Worm (Caenorhabditis elegans) whole organism, young adult: ENCODE measurements around the gene gen-1.
A peak's percentile ranks its signal among the peaks of the same experiment; 100 is the strongest.

Experiments
- C06A6.2 ChIP-seq: fragments of 200-800 bp; sonication (Bioruptor generic); conservative IDR thresholded peaks from 2 replicates; pipeline ENCODE4 v1.3.6; 2022; ENCODE audit warnings: missing genetic modification characterization, missing compliant biosample characterization
- C17E4.6 ChIP-seq: fragments of 200-800 bp; sonication (Bioruptor generic); IDR thresholded peaks from 2 replicates; pipeline ENCODE4 v1.3.6; 2022; ENCODE audit warnings: missing genetic modification reagents, missing genetic modification characterization, missing compliant biosample characterization
- F23B12.7 ChIP-seq: sonication (generic microtip); optimal IDR thresholded peaks from 2 replicates; lab custom pipeline; 2017; ENCODE audit warnings: missing genetic modification characterization, mild to moderate bottlenecking, missing compliant biosample characterization, antibody characterized with exemption, moderate library complexity; ENCODE audit not compliant: insufficient read depth
- F37B4.10 ChIP-seq: fragments of 200-800 bp; sonication (Bioruptor generic); IDR thresholded peaks from 2 replicates; pipeline ENCODE4 v1.3.6; 2022; ENCODE audit warnings: missing genetic modification characterization, missing compliant biosample characterization
- F49E8.2 ChIP-seq: sonication (generic microtip); optimal IDR thresholded peaks from 3 replicates; lab custom pipeline; 2017; ENCODE audit warnings: missing genetic modification characterization, mild to moderate bottlenecking, missing compliant biosample characterization, antibody characterized with exemption, moderate library complexity; ENCODE audit not compliant: insufficient read depth
- F52B5.7 ChIP-seq: sonication (generic microtip); optimal IDR thresholded peaks from 2 replicates; lab custom pipeline; 2016; ENCODE audit warnings: mild to moderate bottlenecking, missing genetic modification characterization, missing compliant biosample characterization
- F57C9.4 ChIP-seq: sonication (generic microtip); optimal IDR thresholded peaks from 2 replicates; lab custom pipeline; 2017; ENCODE audit warnings: mild to moderate bottlenecking, missing genetic modification characterization, missing compliant biosample characterization
- K11D2.4 ChIP-seq: fragments of 200-800 bp; sonication (Bioruptor generic); IDR thresholded peaks from 2 replicates; pipeline ENCODE4 v1.3.6; 2022; ENCODE audit warnings: missing genetic modification reagents, missing genetic modification characterization, missing compliant biosample characterization
- T07F8.4 ChIP-seq: sonication (generic microtip); optimal IDR thresholded peaks from 2 replicates; lab custom pipeline; 2016; ENCODE audit warnings: mild to moderate bottlenecking, missing genetic modification characterization, moderate library complexity, missing compliant biosample characterization
- Y79H2A.3 ChIP-seq: fragments of 200-800 bp; sonication (Bioruptor generic); conservative IDR thresholded peaks from 2 replicates; pipeline ENCODE4 v1.3.6; 2022; ENCODE audit warnings: missing genetic modification reagents, missing genetic modification characterization, missing compliant biosample characterization
- Y95B8A.8 ChIP-seq: fragments of 200-800 bp; sonication (Bioruptor generic); IDR thresholded peaks from 2 replicates; pipeline ENCODE4 v1.3.6; 2022; ENCODE audit warnings: missing genetic modification reagents, missing genetic modification characterization, missing compliant biosample characterization
- akir-1 ChIP-seq: fragments of 200-800 bp; sonication (Bioruptor generic); optimal IDR thresholded peaks from 2 replicates; lab custom pipeline; 2018; ENCODE audit warnings: mild to moderate bottlenecking, missing genetic modification characterization, moderate library complexity, missing compliant biosample characterization
- athp-1 ChIP-seq: sonication (generic microtip); optimal IDR thresholded peaks from 2 replicates; lab custom pipeline; 2017; ENCODE audit warnings: mild to moderate bottlenecking, missing genetic modification characterization, missing compliant biosample characterization
- attf-3 ChIP-seq: fragments of 200-800 bp; sonication (Bioruptor generic); conservative IDR thresholded peaks from 2 replicates; pipeline ENCODE4 v1.3.6; 2022; ENCODE audit warnings: missing genetic modification reagents, missing genetic modification characterization, missing compliant biosample characterization
- bed-2 ChIP-seq: fragments of 200-800 bp; sonication (Bioruptor generic); IDR thresholded peaks from 2 replicates; pipeline ENCODE4 v1.3.6; 2022; ENCODE audit warnings: missing genetic modification reagents, missing genetic modification characterization, missing compliant biosample characterization
- ceh-100 ChIP-seq: fragments of 200-800 bp; sonication (Bioruptor generic); IDR thresholded peaks from 2 replicates; pipeline ENCODE4 v1.3.6; 2022; ENCODE audit warnings: missing genetic modification reagents, missing genetic modification characterization, missing compliant biosample characterization
- ceh-58 ChIP-seq: fragments of 200-800 bp; sonication (Bioruptor generic); IDR thresholded peaks from 2 replicates; pipeline ENCODE4 v1.3.6; 2022; ENCODE audit warnings: missing genetic modification characterization, missing compliant biosample characterization
- chd-7 ChIP-seq: sonication (generic microtip); optimal IDR thresholded peaks from 2 replicates; lab custom pipeline; 2016; ENCODE audit warnings: mild to moderate bottlenecking, missing genetic modification characterization, moderate library complexity, missing compliant biosample characterization
- egrh-3 ChIP-seq: fragments of 200-800 bp; sonication (Bioruptor generic); IDR thresholded peaks from 2 replicates; pipeline ENCODE4 v1.3.6; 2022; ENCODE audit warnings: missing genetic modification reagents, missing genetic modification characterization, missing compliant biosample characterization
- ets-4 ChIP-seq: fragments of 200-800 bp; sonication (Bioruptor generic); optimal IDR thresholded peaks from 2 replicates; lab custom pipeline; 2018; ENCODE audit warnings: mild to moderate bottlenecking, missing genetic modification characterization, missing compliant biosample characterization
- fkh-3 ChIP-seq: sonication (generic microtip); optimal IDR thresholded peaks from 2 replicates; lab custom pipeline; 2016; ENCODE audit warnings: mild to moderate bottlenecking, missing genetic modification characterization, missing compliant biosample characterization
- gei-17 ChIP-seq: fragments of 200-800 bp; sonication (Bioruptor generic); optimal IDR thresholded peaks from 2 replicates; lab custom pipeline; 2018; ENCODE audit warnings: mild to moderate bottlenecking, missing genetic modification characterization, missing compliant biosample characterization
- hrde-1 ChIP-seq: sonication (generic microtip); optimal IDR thresholded peaks from 2 replicates; lab custom pipeline; 2016; ENCODE audit warnings: missing genetic modification characterization, mild to moderate bottlenecking, missing compliant biosample characterization, moderate library complexity, missing genotype, missing genetic modification reagents, borderline replicate concordance
- let-607 ChIP-seq, 2 experiments: fragments of 200-800 bp in 1 of 2; sonication (Bioruptor generic) in 1 of 2; sonication (generic microtip) in 1 of 2; optimal IDR thresholded peaks; 2 replicates each; lab custom pipeline; 2016 to 2018; ENCODE audit warnings: mild to moderate bottlenecking in 2 of 2, missing compliant biosample characterization in 2 of 2, missing genetic modification characterization in 2 of 2, moderate library complexity in 2 of 2, missing genotype in 1 of 2
- lin-26 ChIP-seq: fragments of 200-800 bp; sonication (Bioruptor generic); IDR thresholded peaks from 2 replicates; pipeline ENCODE4 v1.3.6; 2022; ENCODE audit warnings: missing genetic modification reagents, missing genetic modification characterization, missing compliant biosample characterization
- lir-1 ChIP-seq: fragments of 200-800 bp; sonication (Bioruptor generic); conservative IDR thresholded peaks from 2 replicates; pipeline ENCODE4 v1.3.6; 2022; ENCODE audit warnings: missing genetic modification reagents, missing genetic modification characterization, missing compliant biosample characterization
- madf-10 ChIP-seq: sonication (generic microtip); optimal IDR thresholded peaks from 2 replicates; lab custom pipeline; 2016; ENCODE audit warnings: mild to moderate bottlenecking, missing genetic modification characterization, missing compliant biosample characterization
- madf-6 ChIP-seq: fragments of 200-800 bp; sonication (Bioruptor generic); IDR thresholded peaks from 2 replicates; pipeline ENCODE4 v1.3.6; 2022; ENCODE audit warnings: missing genetic modification reagents, missing genetic modification characterization, missing compliant biosample characterization
- mel-28 ChIP-seq: sonication (generic microtip); optimal IDR thresholded peaks from 2 replicates; lab custom pipeline; 2016; ENCODE audit warnings: borderline replicate concordance, mild to moderate bottlenecking, missing genetic modification characterization, missing compliant biosample characterization
- nhr-90 ChIP-seq: sonication (generic microtip); optimal IDR thresholded peaks from 2 replicates; lab custom pipeline; 2016; ENCODE audit warnings: missing genotype, mild to moderate bottlenecking, missing genetic modification characterization, missing compliant biosample characterization
- pbrm-1 ChIP-seq: fragments of 200-800 bp; sonication (Bioruptor generic); IDR thresholded peaks from 2 replicates; pipeline ENCODE4 v1.3.6; 2022; ENCODE audit warnings: missing genetic modification reagents, missing genetic modification characterization, missing compliant biosample characterization
- pha-4 ChIP-seq: fragments of 150-350 bp; sonication (generic microtip); optimal IDR thresholded peaks from 2 replicates; lab custom pipeline; 2014; ENCODE audit warnings: missing biosample characterization, missing genetic modification reagents, missing genetic modification characterization
- rcor-1 ChIP-seq: fragments of 200-800 bp; sonication (Bioruptor generic); IDR thresholded peaks from 2 replicates; pipeline ENCODE4 v1.3.6; 2022; ENCODE audit warnings: missing genetic modification reagents, missing genetic modification characterization, missing compliant biosample characterization
- rec-8 ChIP-seq, 2 experiments: sonication (generic microtip); optimal IDR thresholded peaks; 2 replicates each; lab custom pipeline; 2016; ENCODE audit warnings: mild to moderate bottlenecking in 2 of 2, missing genetic modification characterization in 2 of 2, missing genetic modification reagents in 2 of 2, missing genotype in 2 of 2, missing biosample characterization in 1 of 2, missing compliant biosample characterization in 1 of 2, moderate library complexity in 1 of 2
- snpc-1.1 ChIP-seq: sonication (generic microtip); optimal IDR thresholded peaks from 2 replicates; lab custom pipeline; 2017; ENCODE audit warnings: missing genetic modification characterization, mild to moderate bottlenecking, missing compliant biosample characterization, antibody characterized with exemption, moderate library complexity, missing genotype, missing genetic modification reagents; ENCODE audit not compliant: insufficient read depth
- snpc-3.4 ChIP-seq: sonication (generic microtip); optimal IDR thresholded peaks from 2 replicates; lab custom pipeline; 2017; ENCODE audit warnings: missing genetic modification characterization, mild to moderate bottlenecking, missing compliant biosample characterization, antibody characterized with exemption, moderate library complexity, missing genotype, missing genetic modification reagents
- unc-130 ChIP-seq: sonication (generic microtip); optimal IDR thresholded peaks from 2 replicates; lab custom pipeline; 2016; ENCODE audit warnings: missing genetic modification reagents, missing genetic modification characterization, missing compliant biosample characterization
- xnd-1 ChIP-seq: sonication (generic microtip); optimal IDR thresholded peaks from 2 replicates; lab custom pipeline; 2016; ENCODE audit warnings: missing genotype, missing genetic modification reagents, missing genetic modification characterization, missing compliant biosample characterization
- zim-3 ChIP-seq: sonication (generic microtip); optimal IDR thresholded peaks from 2 replicates; lab custom pipeline; 2017; ENCODE audit warnings: mild to moderate bottlenecking, missing genetic modification characterization, moderate library complexity, missing compliant biosample characterization
- ztf-26 ChIP-seq: sonication (generic microtip); optimal IDR thresholded peaks from 2 replicates; lab custom pipeline; 2017; ENCODE audit warnings: missing genetic modification characterization, missing compliant biosample characterization
- ztf-6 ChIP-seq: fragments of 200-800 bp; sonication (Bioruptor generic); IDR thresholded peaks from 2 replicates; pipeline ENCODE4 v1.3.6; 2022; ENCODE audit warnings: missing genetic modification reagents, missing genetic modification characterization, missing compliant biosample characterization

Gene gen-1

DNA sequence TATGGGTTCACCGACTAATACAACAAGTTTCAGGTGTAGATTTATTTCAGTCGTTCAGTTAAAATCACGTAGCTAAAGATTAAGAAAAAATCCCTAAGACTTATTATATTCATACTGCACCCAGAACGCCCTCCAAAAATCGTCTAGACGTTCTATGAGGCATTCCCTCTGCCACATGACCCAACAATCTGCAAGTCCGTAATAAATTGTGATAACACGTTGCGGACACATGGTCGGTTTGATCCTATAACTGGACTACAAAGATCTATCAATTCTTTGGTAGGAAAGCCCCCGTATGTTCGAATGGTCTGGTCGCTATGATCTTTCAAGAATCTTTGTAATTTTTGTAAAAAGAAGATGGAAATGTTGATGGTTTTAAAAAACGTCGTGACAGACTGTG lies 32.0 kb downstream of the gen-1 start:
- TF ChIP-seq ztf-26 (no peak), ceh-100 (GFP tag; lab: Robert Waterston, UW) (no peak), egrh-3 (GFP tag; lab: Robert Waterston, UW) (no peak)
- TF ChIP-seq, all 124 proteins: peak for 0

DNA sequence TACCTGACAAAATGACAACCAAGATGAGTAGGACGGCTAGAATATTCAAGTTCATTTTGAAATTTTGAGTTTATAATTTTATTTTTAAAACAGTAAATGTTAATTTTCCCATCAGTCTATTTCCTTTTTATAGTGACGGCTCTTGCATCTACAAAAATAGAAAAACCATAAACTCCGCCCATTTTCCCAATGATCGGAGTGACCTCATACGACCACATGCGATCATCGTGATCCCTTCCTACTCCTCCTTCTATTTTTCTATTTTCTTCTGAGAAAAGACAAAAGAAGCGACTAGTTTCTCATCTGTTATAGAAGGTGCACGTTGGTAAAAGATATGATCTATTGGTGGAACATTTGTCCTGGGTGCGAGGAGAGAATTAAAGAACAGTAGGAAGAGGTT lies 32.5 kb downstream of the gen-1 start, which contains the start of gene C23G10.11:
C23G10.11 (minus strand) TSS at position 101 of the 400 bp plus-strand sequence.
- TF ChIP-seq pbrm-1 (GFP tag; lab: Robert Waterston, UW) (no peak), Y95B8A.8 (GFP tag; lab: Robert Waterston, UW) (no peak), egrh-3 (GFP tag; lab: Robert Waterston, UW) (no peak), ets-4 (GFP tag; lab: Kevin White, UChicago) (no peak)

DNA sequence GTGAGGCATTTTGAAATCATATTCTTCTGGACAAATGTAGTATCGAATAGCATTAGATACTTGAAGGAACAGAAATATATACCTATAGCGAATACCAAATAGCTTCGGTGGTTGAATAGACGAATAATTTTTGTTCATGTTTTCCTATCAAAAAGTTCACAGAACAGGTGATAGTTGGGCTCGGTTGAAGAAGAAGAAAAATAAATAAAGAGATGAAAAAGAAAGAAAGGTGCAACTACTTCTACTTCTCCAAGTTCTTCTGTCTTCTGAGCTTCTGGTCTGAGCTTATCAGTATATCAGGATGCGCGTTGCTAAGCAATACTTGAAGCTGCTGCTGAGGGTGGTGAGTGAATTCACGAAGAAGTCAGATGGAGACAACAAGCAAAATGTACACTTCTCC lies 34.0 kb downstream of the gen-1 start, which contains the start of gene C23G10.10:
C23G10.10 (minus strand) TSS at position 101 of the 400 bp plus-strand sequence.
- TF ChIP-seq hrde-1 (tag; lab: Kevin White, UChicago) (no peak), pha-4 (tag; lab: Kevin White, UChicago) (no peak), ceh-58 (GFP tag; lab: Robert Waterston, UW) (no peak), unc-130 (no peak), lin-26 (no peak), C17E4.6 (GFP tag; lab: Robert Waterston, UW) (no peak), rec-8 (tag; optimal IDR thresholded peaks at IDR 0.05; lab: Kevin White, UChicago) (no peak), chd-7 (tag; lab: Kevin White, UChicago) (no peak), F52B5.7 (tag; lab: Kevin White, UChicago) (no peak), attf-3 (GFP tag; lab: Robert Waterston, UW) (no peak)

DNA sequence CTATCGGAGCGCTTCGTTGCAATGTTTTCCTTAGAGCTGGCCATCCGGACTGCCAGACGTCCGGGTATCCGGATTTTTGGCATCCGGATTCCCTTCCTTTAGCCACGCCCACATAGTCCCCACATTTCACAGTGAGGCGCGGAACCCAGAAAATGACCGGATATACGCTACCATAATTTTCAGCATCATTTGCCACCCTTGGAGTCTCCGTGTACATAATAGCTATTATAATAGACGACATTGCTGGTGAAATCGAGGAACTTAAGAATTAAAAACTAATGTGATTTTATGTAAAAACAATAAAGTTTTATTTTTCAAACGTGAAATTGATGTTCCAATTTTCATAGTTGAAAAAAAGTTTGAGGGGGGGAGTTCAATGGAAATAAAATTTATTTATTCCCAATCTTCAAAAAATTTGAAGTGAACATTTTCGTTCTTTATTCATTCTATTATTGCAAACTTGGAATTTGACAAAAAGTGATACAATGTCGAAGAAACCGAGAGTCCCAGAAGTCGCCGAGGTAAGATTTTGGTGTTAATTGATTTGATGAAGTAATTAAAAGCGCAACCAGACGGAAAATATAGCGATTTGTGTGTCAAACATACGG lies 37.6 kb downstream of the gen-1 start:
- no peak for TF ChIP-seq mel-28 (tag; lab: Kevin White, UChicago)
- TF ChIP-seq snpc-3.4, result peak; percentile 69
- no peak for TF ChIP-seq attf-3 (GFP tag; lab: Robert Waterston, UW)
- 0 out of 2 replicates have a peak, but pooled peaks have one; percentile 40 for TF ChIP-seq rcor-1
- peak; percentile 97 for TF ChIP-seq snpc-1.1
- TF ChIP-seq F37B4.10 (GFP tag; lab: Robert Waterston, UW), result no peak
- no peak for TF ChIP-seq bed-2 (GFP tag; lab: Robert Waterston, UW)
- 0 out of 2 replicates have a peak, but pooled peaks have one; percentile 9 for TF ChIP-seq lir-1 (GFP tag; lab: Robert Waterston, UW)
- TF ChIP-seq ztf-6 (GFP tag; lab: Robert Waterston, UW), result no peak
- TF ChIP-seq Y79H2A.3 (GFP tag; lab: Robert Waterston, UW), result no peak
- no peak for TF ChIP-seq let-607 (tag; optimal IDR thresholded peaks at IDR 0.05; lab: Kevin White, UChicago)
- TF ChIP-seq athp-1 (tag; lab: Kevin White, UChicago), result peak; percentile 64
- no peak for TF ChIP-seq K11D2.4
- TF ChIP-seq fkh-3 (tag; lab: Kevin White, UChicago), result no peak
- no peak for TF ChIP-seq T07F8.4 (tag; lab: Kevin White, UChicago)
- no peak for TF ChIP-seq C06A6.2 (GFP tag; lab: Robert Waterston, UW)
- no peak for TF ChIP-seq nhr-90
- no peak for TF ChIP-seq madf-10
- TF ChIP-seq akir-1 (GFP tag; lab: Kevin White, UChicago), result no peak
- TF ChIP-seq chd-7 (tag; lab: Kevin White, UChicago), result peak; percentile 32
- TF ChIP-seq madf-6, result peak; percentile 68
- TF ChIP-seq F23B12.7 (tag; lab: Kevin White, UChicago), result no peak
- TF ChIP-seq zim-3 (tag; lab: Kevin White, UChicago), result no peak
- TF ChIP-seq F57C9.4 (tag; lab: Kevin White, UChicago), result no peak
- no peak for TF ChIP-seq gei-17
- peak; percentile 51 for TF ChIP-seq xnd-1 (tag; lab: Kevin White, UChicago)
- peak; percentile 83 for TF ChIP-seq F49E8.2 (tag; lab: Kevin White, UChicago)
